Worm (Caenorhabditis elegans): ENCODE results near the gene pgph-3.

- TF ChIP-seq ceh-18 (tag; optimal IDR thresholded peaks at IDR 0.05) (no peak), ama-1 (optimal IDR thresholded peaks at IDR 0.05) (no peak)
Observed at ce11 chrV:5717237-5717935, 46.3 kb downstream of the pgph-3 start, which contains the start of gene rga-3.

Measured in whole organism, late embryonic.